Worm (Caenorhabditis elegans) whole organism, late embryonic: ENCODE measurements around the gene mop-25.2.

Source experiments
- F13H6.1 ChIP-seq: sonication (generic microtip); optimal IDR thresholded peaks from 2 replicates; lab custom pipeline; 2016; ENCODE audit warnings: missing genetic modification characterization, missing compliant biosample characterization
- K09A11.1 ChIP-seq: sonication (generic microtip); optimal IDR thresholded peaks from 2 replicates; lab custom pipeline; 2017; ENCODE audit warnings: antibody characterized with exemption, mild to moderate bottlenecking, missing genetic modification characterization, missing compliant biosample characterization; ENCODE audit not compliant: insufficient read depth
- T23F11.4 ChIP-seq: fragments of 200-800 bp; sonication (Bioruptor generic); optimal IDR thresholded peaks from 2 replicates; lab custom pipeline; 2018; ENCODE audit warnings: mild to moderate bottlenecking, missing genetic modification characterization, missing compliant biosample characterization
- ahr-1 ChIP-seq: sonication (generic microtip); optimal IDR thresholded peaks from 2 replicates; lab custom pipeline; 2016; ENCODE audit warnings: missing genetic modification characterization, missing compliant biosample characterization
- ama-1 ChIP-seq: fragments of 150-350 bp; optimal IDR thresholded peaks from 2 replicates; lab custom pipeline; 2014
- ceh-18 ChIP-seq: sonication (generic microtip); optimal IDR thresholded peaks from 2 replicates; lab custom pipeline; 2016; ENCODE audit warnings: missing genetic modification characterization, missing compliant biosample characterization
- ceh-19 ChIP-seq: fragments of 200-800 bp; sonication (Bioruptor generic); optimal IDR thresholded peaks from 2 replicates; lab custom pipeline; 2018; ENCODE audit warnings: mild to moderate bottlenecking, missing genetic modification characterization, missing compliant biosample characterization
- ceh-2 ChIP-seq: sonication (generic microtip); optimal IDR thresholded peaks from 2 replicates; lab custom pipeline; 2016; ENCODE audit warnings: missing genotype, missing genetic modification characterization, missing compliant biosample characterization
- ceh-31 ChIP-seq: sonication (generic microtip); optimal IDR thresholded peaks from 2 replicates; lab custom pipeline; 2016; ENCODE audit warnings: missing genetic modification characterization, missing compliant biosample characterization
- ceh-34 ChIP-seq: sonication (generic microtip); optimal IDR thresholded peaks from 2 replicates; lab custom pipeline; 2016; ENCODE audit warnings: mild to moderate bottlenecking, missing genetic modification characterization, missing compliant biosample characterization
- ceh-45 ChIP-seq: fragments of 200-800 bp; sonication (Bioruptor generic); IDR thresholded peaks from 2 replicates; pipeline ENCODE4 v1.3.6; 2022; ENCODE audit warnings: missing genetic modification reagents, missing genetic modification characterization, missing compliant biosample characterization
- ceh-48 ChIP-seq: sonication (generic microtip); optimal IDR thresholded peaks from 2 replicates; lab custom pipeline; 2016; ENCODE audit warnings: missing genetic modification characterization, inconsistent platforms, missing compliant biosample characterization
- ceh-6 ChIP-seq: fragments of 200-800 bp; sonication (Bioruptor generic); optimal IDR thresholded peaks from 2 replicates; lab custom pipeline; 2018; ENCODE audit warnings: mild to moderate bottlenecking, missing genetic modification characterization, missing compliant biosample characterization
- ceh-9 ChIP-seq: sonication (generic microtip); optimal IDR thresholded peaks from 2 replicates; lab custom pipeline; 2016; ENCODE audit warnings: mild to moderate bottlenecking, missing genetic modification characterization, inconsistent platforms, missing compliant biosample characterization
- dmd-4 ChIP-seq: sonication (generic microtip); optimal IDR thresholded peaks from 2 replicates; lab custom pipeline; 2016; ENCODE audit warnings: borderline replicate concordance, missing genetic modification characterization, missing compliant biosample characterization
- dve-1 ChIP-seq: sonication (generic microtip); optimal IDR thresholded peaks from 2 replicates; lab custom pipeline; 2017; ENCODE audit warnings: antibody characterized with exemption, mild to moderate bottlenecking, missing genetic modification characterization, missing compliant biosample characterization
- elt-2 ChIP-seq: sonication (generic microtip); optimal IDR thresholded peaks from 2 replicates; lab custom pipeline; 2016; ENCODE audit warnings: missing genetic modification reagents, missing genetic modification characterization, missing compliant biosample characterization
- ets-4 ChIP-seq: sonication (generic microtip); optimal IDR thresholded peaks from 2 replicates; lab custom pipeline; 2016; ENCODE audit warnings: missing genetic modification characterization, missing compliant biosample characterization
- eyg-1 ChIP-seq: sonication (generic microtip); optimal IDR thresholded peaks from 2 replicates; lab custom pipeline; 2016; ENCODE audit warnings: missing genotype, missing genetic modification characterization, missing compliant biosample characterization
- fkh-10 ChIP-seq: fragments of 150-350 bp; optimal IDR thresholded peaks from 2 replicates; lab custom pipeline; 2014; ENCODE audit warnings: missing biosample characterization, missing genetic modification reagents, missing genetic modification characterization
- fkh-6 ChIP-seq: sonication (generic microtip); optimal IDR thresholded peaks from 2 replicates; lab custom pipeline; 2016; ENCODE audit warnings: missing genetic modification characterization, missing compliant biosample characterization
- gmeb-2 ChIP-seq: sonication (generic microtip); optimal IDR thresholded peaks from 2 replicates; lab custom pipeline; 2016; ENCODE audit warnings: missing genetic modification characterization, inconsistent platforms, missing compliant biosample characterization
- hlh-30 ChIP-seq: sonication (generic microtip); optimal IDR thresholded peaks from 2 replicates; lab custom pipeline; 2017; ENCODE audit warnings: antibody characterized with exemption, missing genetic modification characterization, missing compliant biosample characterization; ENCODE audit not compliant: insufficient read depth
- hlh-6 ChIP-seq: sonication (generic microtip); optimal IDR thresholded peaks from 2 replicates; lab custom pipeline; 2016; ENCODE audit warnings: missing genotype, missing genetic modification characterization, missing compliant biosample characterization
- hlh-8 ChIP-seq: sonication (generic microtip); optimal IDR thresholded peaks from 2 replicates; lab custom pipeline; 2016; ENCODE audit warnings: missing genotype, missing genetic modification characterization, missing compliant biosample characterization
- lin-11 ChIP-seq: fragments of 200-800 bp; sonication (Bioruptor generic); optimal IDR thresholded peaks from 2 replicates; lab custom pipeline; 2018; ENCODE audit warnings: mild to moderate bottlenecking, missing genetic modification characterization, missing compliant biosample characterization
- madf-2 ChIP-seq: sonication (generic microtip); optimal IDR thresholded peaks from 2 replicates; lab custom pipeline; 2017; ENCODE audit warnings: missing genetic modification characterization, missing compliant biosample characterization
- nfya-1 ChIP-seq: sonication (generic microtip); optimal IDR thresholded peaks from 2 replicates; lab custom pipeline; 2017; ENCODE audit warnings: missing genetic modification characterization, mild to moderate bottlenecking, missing compliant biosample characterization, antibody characterized with exemption, moderate library complexity
- nhr-232 ChIP-seq: sonication (generic microtip); optimal IDR thresholded peaks from 2 replicates; lab custom pipeline; 2016; ENCODE audit warnings: missing genetic modification characterization, missing compliant biosample characterization
- pag-3 ChIP-seq: sonication (generic microtip); optimal IDR thresholded peaks from 2 replicates; lab custom pipeline; 2016; ENCODE audit warnings: missing compliant biosample characterization, missing genetic modification characterization, borderline replicate concordance
- pax-1 ChIP-seq: fragments of 150-350 bp; optimal IDR thresholded peaks from 2 replicates; lab custom pipeline; 2014; ENCODE audit warnings: missing biosample characterization, missing genetic modification characterization
- pha-2 ChIP-seq: sonication (generic microtip); optimal IDR thresholded peaks from 2 replicates; lab custom pipeline; 2017; ENCODE audit warnings: mild to moderate bottlenecking, missing genetic modification characterization, missing compliant biosample characterization
- pha-4 ChIP-seq: fragments of 150-350 bp; optimal IDR thresholded peaks from 2 replicates; lab custom pipeline; 2018; ENCODE audit warnings: missing biosample characterization, missing genetic modification reagents, missing genetic modification characterization
- pqm-1 ChIP-seq: sonication (generic microtip); optimal IDR thresholded peaks from 2 replicates; lab custom pipeline; 2016; ENCODE audit warnings: missing genetic modification characterization, missing compliant biosample characterization
- pros-1 ChIP-seq: fragments of 150-350 bp; optimal IDR thresholded peaks from 2 replicates; lab custom pipeline; 2014; ENCODE audit warnings: missing biosample characterization, missing genetic modification reagents, missing genetic modification characterization
- sox-2 ChIP-seq: fragments of 200-800 bp; sonication (Bioruptor generic); IDR thresholded peaks from 2 replicates; pipeline ENCODE4 v1.3.6; 2022; ENCODE audit warnings: missing genetic modification reagents, missing genetic modification characterization, missing compliant biosample characterization
- syd-9 ChIP-seq: sonication (generic microtip); optimal IDR thresholded peaks from 2 replicates; lab custom pipeline; 2016; ENCODE audit warnings: mild to moderate bottlenecking, missing genetic modification characterization, moderate library complexity, missing compliant biosample characterization
- tbx-2 ChIP-seq: sonication (generic microtip); optimal IDR thresholded peaks from 2 replicates; lab custom pipeline; 2016; ENCODE audit warnings: missing genetic modification characterization, missing compliant biosample characterization
- tbx-7 ChIP-seq: sonication (generic microtip); optimal IDR thresholded peaks from 2 replicates; lab custom pipeline; 2016; ENCODE audit warnings: missing genotype, missing genetic modification characterization, missing compliant biosample characterization
- unc-3 ChIP-seq, 2 experiments: fragments of 200-800 bp in 1 of 2; sonication (Bioruptor generic) in 1 of 2; sonication (generic microtip) in 1 of 2; conservative IDR thresholded peaks in 1 of 2; optimal IDR thresholded peaks in 1 of 2; 2 replicates each; pipeline versions ENCODE4 v1.3.6 to Lab custom; 2016 to 2022; ENCODE audit warnings: missing compliant biosample characterization in 2 of 2, missing genetic modification characterization in 2 of 2, missing genetic modification reagents in 1 of 2
- unc-42 ChIP-seq: sonication (generic microtip); optimal IDR thresholded peaks from 2 replicates; lab custom pipeline; 2016; ENCODE audit warnings: missing genotype, missing genetic modification characterization, missing compliant biosample characterization
- unc-55 ChIP-seq: sonication (generic microtip); optimal IDR thresholded peaks from 2 replicates; lab custom pipeline; 2017; ENCODE audit warnings: missing biosample characterization, missing genetic modification reagents, missing genetic modification characterization
- unc-86 ChIP-seq: sonication (generic microtip); optimal IDR thresholded peaks from 2 replicates; lab custom pipeline; 2016; ENCODE audit warnings: missing genetic modification characterization, missing compliant biosample characterization
- ztf-16 ChIP-seq: sonication (generic microtip); optimal IDR thresholded peaks from 2 replicates; lab custom pipeline; 2017; ENCODE audit warnings: missing genetic modification characterization, missing compliant biosample characterization

mop-25.2 gene

DNA sequence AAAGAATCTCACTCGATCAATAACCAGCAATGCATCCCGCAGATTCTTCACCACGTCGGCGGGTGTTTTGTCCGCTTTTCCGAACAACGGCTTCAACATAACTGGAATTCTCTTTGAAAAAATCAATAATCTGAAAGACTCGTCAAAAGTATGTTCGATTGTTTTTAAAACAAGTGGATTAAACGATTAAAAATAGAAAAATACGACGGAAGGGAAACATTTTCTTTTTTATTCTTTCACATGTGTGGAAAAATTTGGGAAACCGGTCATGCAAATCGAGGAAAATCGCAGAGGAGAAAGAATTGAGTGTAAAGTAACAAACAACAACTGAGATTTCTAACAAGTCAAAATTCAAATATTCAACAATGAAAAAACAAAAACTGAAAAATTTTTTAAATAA, at the start of gene mop-25.2:
Gene mop-25.2 (minus strand): TSS at position 101 of the 400 bp plus-strand sequence.
- TF ChIP-seq pha-4 (tag; lab: Kevin White, UChicago) (no peak), ceh-9 (no peak), unc-42 (tag; lab: Kevin White, UChicago) (no peak), dmd-4 (tag; lab: Kevin White, UChicago) (no peak), syd-9 (no peak), nhr-232 (tag; lab: Kevin White, UChicago) (no peak), ahr-1 (tag; lab: Kevin White, UChicago) (no peak), K09A11.1 (tag; lab: Kevin White, UChicago) (no peak), pha-2 (tag; lab: Kevin White, UChicago) (no peak)
- TF ChIP-seq, all 69 proteins: peak for 0

DNA sequence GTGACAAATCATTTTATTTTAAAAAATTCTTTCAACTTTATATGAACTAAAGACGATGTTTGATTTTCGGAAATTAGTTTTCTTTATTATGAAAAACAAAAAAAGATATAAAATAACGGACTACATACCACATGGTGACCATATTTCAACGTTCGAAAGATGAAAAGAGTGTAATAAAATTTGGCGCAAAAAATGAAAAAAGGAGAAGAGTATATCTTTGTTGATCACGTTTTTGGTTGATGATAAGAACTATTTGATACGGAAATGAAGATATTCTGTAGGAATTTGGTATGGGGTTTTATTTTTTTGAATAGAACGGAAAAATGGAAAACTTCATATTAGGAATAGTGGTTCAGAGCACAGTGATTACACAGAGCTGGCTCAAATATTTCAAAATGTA, 49.6 kb upstream of the mop-25.2 start, which contains the start of gene Y53C12B.7:
Gene Y53C12B.7 (minus strand): TSS at position 163 of the 400 bp plus-strand sequence.
- no peak for TF ChIP-seq lin-11
- TF ChIP-seq fkh-10 (GFP tag; lab: Kevin White, UChicago), result no peak
- no peak for TF ChIP-seq unc-3 (GFP tag; conservative IDR thresholded peaks at IDR 0.05; lab: Robert Waterston, UW)
- TF ChIP-seq unc-3 (tag; optimal IDR thresholded peaks at IDR 0.05; lab: Kevin White, UChicago), result no peak
- TF ChIP-seq fkh-6 (tag; lab: Kevin White, UChicago), result no peak
- no peak for TF ChIP-seq pag-3 (tag; lab: Kevin White, UChicago)
- TF ChIP-seq T23F11.4 (GFP tag; lab: Kevin White, UChicago), result no peak
- no peak for TF ChIP-seq nhr-232 (tag; lab: Kevin White, UChicago)
- no peak for TF ChIP-seq pax-1 (tag; lab: Kevin White, UChicago)
- no peak for TF ChIP-seq pqm-1 (tag; lab: Kevin White, UChicago)
- TF ChIP-seq ceh-31 (tag; lab: Kevin White, UChicago), result no peak
- TF ChIP-seq ztf-16 (tag; lab: Kevin White, UChicago), result no peak
- no peak for TF ChIP-seq F13H6.1
- TF ChIP-seq unc-55, result no peak
- no peak for TF ChIP-seq pros-1 (tag; lab: Kevin White, UChicago)
- TF ChIP-seq dve-1 (tag; lab: Kevin White, UChicago), result no peak
- TF ChIP-seq hlh-6, result no peak
- no peak for TF ChIP-seq madf-2 (tag; lab: Kevin White, UChicago)
- no peak for TF ChIP-seq unc-86
- no peak for TF ChIP-seq ceh-6 (GFP tag; lab: Kevin White, UChicago)

DNA sequence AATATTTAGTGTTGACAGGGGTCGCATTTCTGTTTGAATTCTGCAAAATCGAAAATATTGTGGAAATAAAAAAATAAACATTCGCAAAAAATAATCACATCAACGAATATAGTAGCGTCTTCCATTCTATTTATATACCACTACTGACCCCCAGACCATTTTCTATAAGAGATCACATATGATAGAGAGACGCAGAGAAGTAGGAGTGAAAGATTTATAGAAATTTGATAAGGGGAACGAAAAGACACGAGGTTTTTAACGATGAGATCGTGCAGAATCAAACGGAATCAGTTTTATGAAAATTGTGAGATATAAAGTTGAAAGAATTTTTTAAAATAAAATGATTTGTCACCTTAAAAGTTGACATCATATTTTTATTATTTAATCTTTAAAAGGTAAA, 48.8 kb upstream of the mop-25.2 start:
- TF ChIP-seq sox-2 (GFP tag; lab: Robert Waterston, UW) (no peak), pqm-1 (tag; lab: Kevin White, UChicago) (no peak), hlh-8 (tag; lab: Kevin White, UChicago) (no peak), unc-3 (GFP tag; conservative IDR thresholded peaks at IDR 0.05; lab: Robert Waterston, UW) (no peak), unc-3 (tag; optimal IDR thresholded peaks at IDR 0.05; lab: Kevin White, UChicago) (no peak), eyg-1 (tag; lab: Kevin White, UChicago) (no peak), dmd-4 (tag; lab: Kevin White, UChicago) (no peak), ceh-45 (GFP tag; lab: Robert Waterston, UW) (no peak), ets-4 (no peak), lin-11 (no peak), pax-1 (tag; lab: Kevin White, UChicago) (no peak), ceh-18 (tag; lab: Kevin White, UChicago) (no peak)

DNA sequence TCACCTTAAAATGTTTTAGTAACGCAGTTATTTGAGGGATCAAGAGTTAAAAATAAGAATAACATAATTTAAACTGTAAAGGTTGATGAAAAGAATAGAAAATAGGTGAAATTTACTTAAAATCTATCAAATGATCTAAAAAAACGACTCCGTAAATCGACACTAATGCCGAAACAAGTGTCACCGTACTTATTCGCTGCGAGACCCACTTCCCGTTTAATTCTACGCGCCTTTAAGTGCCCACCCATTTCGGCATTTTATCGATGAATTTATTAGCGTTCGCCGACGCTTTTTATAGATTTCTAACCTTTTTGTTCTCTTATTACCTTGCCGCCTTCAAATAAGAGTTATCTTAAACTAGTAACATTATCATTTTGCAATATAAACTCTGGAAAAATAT, 42.6 kb upstream of the mop-25.2 start, which contains the start of the genes Y53C12B.1 and nos-3:
Gene Y53C12B.1 (minus strand): TSS at position 10 of the 400 bp plus-strand sequence.
Gene nos-3 (plus strand): TSS at position 248 of the 400 bp plus-strand sequence.
- TF ChIP-seq ceh-2 (tag; lab: Kevin White, UChicago), result peak; percentile 27
- no peak for TF ChIP-seq tbx-7 (tag; lab: Kevin White, UChicago)
- TF ChIP-seq ceh-48, result peak; percentile 33
- TF ChIP-seq ceh-31 (tag; lab: Kevin White, UChicago), result peak; percentile 60
- TF ChIP-seq T23F11.4 (GFP tag; lab: Kevin White, UChicago), result no peak
- TF ChIP-seq pax-1 (tag; lab: Kevin White, UChicago), result peak; percentile 10
- TF ChIP-seq ceh-34 (tag; lab: Kevin White, UChicago), result peak; percentile 37
- peak; percentile 89 for TF ChIP-seq nfya-1 (tag; lab: Kevin White, UChicago)
- no peak for TF ChIP-seq pqm-1 (tag; lab: Kevin White, UChicago)
- peak; percentile 41 for TF ChIP-seq tbx-2 (tag; lab: Kevin White, UChicago)
- no peak for TF ChIP-seq fkh-10 (GFP tag; lab: Kevin White, UChicago)
- no peak for TF ChIP-seq gmeb-2 (tag; lab: Kevin White, UChicago)
- no peak for TF ChIP-seq hlh-30 (tag; lab: Kevin White, UChicago)
- TF ChIP-seq unc-42 (tag; lab: Kevin White, UChicago), result peak; percentile 82
- TF ChIP-seq ama-1 (lab: Kevin White, UChicago), result no peak
- TF ChIP-seq ceh-19 (GFP tag; lab: Kevin White, UChicago), result no peak
- no peak for TF ChIP-seq pha-4 (tag; lab: Kevin White, UChicago)
- peak; percentile 39 for TF ChIP-seq elt-2 (tag; lab: Kevin White, UChicago)
